Worm (Caenorhabditis elegans): Measurements from ENCODE around the gene W06G6.2.
"Not testable (repeated sequence)": the region's sequence is repeated elsewhere in the genome, so short reads cannot be mapped to it uniquely, and the experiment has no call there.

Gene W06G6.2

DNA sequence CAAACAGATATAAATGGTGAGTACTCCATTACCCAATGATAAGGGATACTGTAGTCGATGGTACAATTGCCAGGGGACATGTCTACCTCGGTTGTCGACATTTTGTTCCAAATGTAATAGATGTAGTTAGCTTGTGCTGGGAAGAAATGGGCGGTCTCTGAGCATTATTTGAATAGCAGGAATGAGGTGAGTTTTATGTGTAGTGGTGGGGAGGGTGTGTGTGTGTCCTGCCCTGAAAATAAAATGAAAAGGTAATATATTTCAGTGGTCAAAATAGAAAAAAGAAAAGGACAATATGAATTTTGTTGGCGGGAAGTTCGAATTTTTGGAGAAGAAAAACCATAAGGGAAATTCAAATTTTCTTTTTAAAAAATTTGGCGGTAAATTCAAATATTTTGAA is 31.7 kb downstream of the W06G6.2 start, which contains the start of gene Y70C5B.2:
TSS of gene Y70C5B.2 (minus strand) at position 101 of the 400 bp plus-strand sequence.
- not testable (repeated sequence) for TF ChIP-seq fax-1, tbx-2, tbx-7 (tag; optimal IDR thresholded peaks at IDR 0.05)

- TF ChIP-seq sox-2 (GFP tag; IDR thresholded peaks at IDR 0.05) (no peak), ceh-31 (tag; optimal IDR thresholded peaks at IDR 0.05) (no peak), ahr-1 (tag; optimal IDR thresholded peaks at IDR 0.05) (no peak), ceh-24 (tag; optimal IDR thresholded peaks at IDR 0.05) (no peak), C38D4.7 (GFP tag; optimal IDR thresholded peaks at IDR 0.05) (no peak), eyg-1 (tag; optimal IDR thresholded peaks at IDR 0.05) (no peak), elt-4 (tag; optimal IDR thresholded peaks at IDR 0.05) (no peak), pqm-1 (tag; optimal IDR thresholded peaks at IDR 0.05) (no peak), ttx-3 (tag; optimal IDR thresholded peaks at IDR 0.05) (no peak), K02D7.2 (tag; optimal IDR thresholded peaks at IDR 0.05) (no peak), ceh-6 (GFP tag; optimal IDR thresholded peaks at IDR 0.05) (no peak)
Observed at ce11 chrV:16666647-16667046, 37.6 kb downstream of the W06G6.2 start, which contains the start of gene F14F8.14. TSS of gene F14F8.14 (minus strand) at chrV:16666747.

ce11 chrV:16668473-16668872 is 39.4 kb downstream of the W06G6.2 start, which contains the start of gene F14F8.9:
TSS of gene F14F8.9 (minus strand) at chrV:16668573.
- TF ChIP-seq sox-4 (tag; optimal IDR thresholded peaks at IDR 0.05): no peak
- no peak for TF ChIP-seq syd-9 (tag; optimal IDR thresholded peaks at IDR 0.05)
- no peak for TF ChIP-seq gmeb-2 (tag; optimal IDR thresholded peaks at IDR 0.05)
- TF ChIP-seq T23F11.4 (GFP tag; optimal IDR thresholded peaks at IDR 0.05): no peak
- TF ChIP-seq dve-1 (tag; optimal IDR thresholded peaks at IDR 0.05): no peak
- TF ChIP-seq elt-2 (tag; optimal IDR thresholded peaks at IDR 0.05): no peak
- no peak for TF ChIP-seq madf-2 (tag; optimal IDR thresholded peaks at IDR 0.05)
- TF ChIP-seq mec-3 (tag; optimal IDR thresholded peaks at IDR 0.05; ENCODE audit: borderline replicate concordance): no peak
- TF ChIP-seq dmd-4 (tag; optimal IDR thresholded peaks at IDR 0.05; ENCODE audit: borderline replicate concordance): no peak
- no peak for TF ChIP-seq unc-42 (tag; optimal IDR thresholded peaks at IDR 0.05)
- TF ChIP-seq nhr-11 (tag; optimal IDR thresholded peaks at IDR 0.05): no peak

- TF ChIP-seq ceh-18 (tag; optimal IDR thresholded peaks at IDR 0.05) (no peak), ceh-30 (tag; optimal IDR thresholded peaks at IDR 0.05) (no peak), fkh-6 (tag; optimal IDR thresholded peaks at IDR 0.05) (no peak), unc-42 (tag; optimal IDR thresholded peaks at IDR 0.05) (no peak), syd-9 (tag; optimal IDR thresholded peaks at IDR 0.05) (no peak), sox-4 (tag; optimal IDR thresholded peaks at IDR 0.05) (no peak), nhr-11 (tag; optimal IDR thresholded peaks at IDR 0.05) (no peak), dmd-4 (tag; optimal IDR thresholded peaks at IDR 0.05; ENCODE audit: borderline replicate concordance) (no peak), ceh-2 (tag; optimal IDR thresholded peaks at IDR 0.05) (no peak), nfya-1 (tag; optimal IDR thresholded peaks at IDR 0.05) (no peak)
Observed at ce11 chrV:16671190-16671589, 42.1 kb downstream of the W06G6.2 start, which contains the start of gene str-61. TSS of gene str-61 (minus strand) at chrV:16671290.

- TF ChIP-seq eyg-1 (tag; optimal IDR thresholded peaks at IDR 0.05): no peak
- no peak for TF ChIP-seq tbx-2 (tag; optimal IDR thresholded peaks at IDR 0.05)
Observed at ce11 chrV:16672198-16672597, 43.1 kb downstream of the W06G6.2 start, which contains the start of gene F14F8.8. TSS of gene F14F8.8 (minus strand) at chrV:16672298.

DNA sequence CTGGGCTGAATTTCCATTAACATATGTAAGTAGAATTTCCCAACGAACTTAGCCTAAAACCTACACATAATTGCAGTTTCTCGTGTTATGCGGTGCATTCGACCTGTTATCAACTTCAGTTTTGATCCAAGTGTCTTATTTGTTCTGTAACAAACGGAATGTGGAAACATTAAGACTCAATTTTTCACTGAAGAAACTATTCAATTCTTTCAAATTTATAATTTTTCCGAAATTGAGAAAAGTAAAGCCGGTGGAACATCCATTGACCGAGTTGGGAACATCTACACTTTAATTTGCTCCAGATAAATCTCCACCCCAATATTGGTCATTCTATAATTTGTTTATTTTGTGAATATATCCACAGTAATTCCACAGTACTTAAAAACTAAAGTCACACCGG is 45.3 kb downstream of the W06G6.2 start:
- TF ChIP-seq fax-1 (tag; optimal IDR thresholded peaks at IDR 0.05) (no peak), sox-4 (tag; optimal IDR thresholded peaks at IDR 0.05) (no peak), ceh-2 (tag; optimal IDR thresholded peaks at IDR 0.05) (no peak), C08G9.2 (tag; optimal IDR thresholded peaks at IDR 0.05) (no peak), eyg-1 (tag; optimal IDR thresholded peaks at IDR 0.05) (no peak), lin-11 (tag; optimal IDR thresholded peaks at IDR 0.05) (no peak), unc-86 (tag; optimal IDR thresholded peaks at IDR 0.05) (no peak), Y22D7AL.16 (tag; optimal IDR thresholded peaks at IDR 0.05) (no peak), ceh-34 (tag; optimal IDR thresholded peaks at IDR 0.05) (no peak), pag-3 (tag; optimal IDR thresholded peaks at IDR 0.05; ENCODE audit: borderline replicate concordance) (no peak), ref-2 (tag; optimal IDR thresholded peaks at IDR 0.05) (no peak)
